Fruit fly (Drosophila melanogaster): ENCODE measurements around the gene CG4768.

The CG4768 gene

DNA sequence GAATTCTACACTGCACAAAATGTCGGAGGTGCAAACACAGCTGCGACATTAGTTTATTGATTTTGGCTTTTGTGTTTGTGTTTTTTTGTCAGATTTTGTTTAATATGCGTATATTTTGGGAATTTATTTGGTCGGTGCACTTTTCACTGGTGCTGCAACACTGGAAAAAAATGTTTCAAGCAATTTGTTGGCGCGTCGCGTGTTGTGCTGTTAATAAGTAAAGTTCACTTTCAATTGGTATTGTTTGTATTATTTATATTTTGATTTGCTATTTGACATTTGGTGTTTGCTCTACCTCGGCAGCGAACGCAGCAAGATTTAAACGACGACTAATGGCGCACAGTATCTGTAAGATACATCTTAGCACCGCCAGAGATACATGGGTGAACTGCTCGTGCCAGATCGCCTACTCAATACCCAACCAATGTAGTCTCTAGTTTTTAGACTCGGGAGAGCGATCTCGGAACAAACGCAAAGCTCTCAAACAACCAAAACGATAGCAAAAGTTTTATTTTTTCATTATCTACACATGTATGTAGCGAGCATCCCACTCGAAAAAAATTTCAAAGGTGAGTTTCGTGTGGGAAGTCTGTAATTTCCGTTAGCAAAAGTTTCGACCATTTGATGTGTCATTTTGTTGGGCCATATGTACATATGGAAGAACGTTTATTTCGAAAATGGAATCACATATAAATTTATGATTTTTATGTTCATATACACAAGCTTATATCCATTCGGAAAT is 9.6 kb upstream of the CG4768 start (continued):
- TF ChIP-seq zfh2 (GFP tag; optimal IDR thresholded peaks at IDR 0.05) (peak; percentile 46), CG13624 (GFP tag; optimal IDR thresholded peaks at IDR 0.05) (peak; percentile 16), CG12659 (GFP tag; optimal IDR thresholded peaks at IDR 0.05) (peak; percentile 33), HLH3B (GFP tag; IDR thresholded peaks at IDR 0.05) (peak; percentile 43; the same call in 1 of the 2 replicates), CG30020 (tag; optimal IDR thresholded peaks at IDR 0.05) (no peak), Deaf1 (tag; optimal IDR thresholded peaks at IDR 0.05) (peak; percentile 57), CG16815 (GFP tag; optimal IDR thresholded peaks at IDR 0.05) (peak; percentile 7), crc (GFP tag; optimal IDR thresholded peaks at IDR 0.05) (peak; percentile 24), seq (GFP tag; IDR thresholded peaks at IDR 0.05) (peak; percentile 68), gem (tag; optimal IDR thresholded peaks at IDR 0.05) (peak; percentile 70), p53 (GFP tag; optimal IDR thresholded peaks at IDR 0.05) (no peak), chm (GFP tag; IDR thresholded peaks at IDR 0.05) (peak; percentile 42; the same call in 1 of the 2 replicates), sc (optimal IDR thresholded peaks at IDR 0.05) (no peak), sc (GFP tag; optimal IDR thresholded peaks at IDR 0.05) (peak; percentile 10), CG32767 (GFP tag; IDR thresholded peaks at IDR 0.05) (peak; percentile 32; the same call in 1 of the 2 replicates), CG6689 (GFP tag; IDR thresholded peaks at IDR 0.05) (peak; percentile 41; the same call in 1 of the 2 replicates), D19B (GFP tag; optimal IDR thresholded peaks at IDR 0.05) (peak; percentile 14), Taf1 (GFP tag; IDR thresholded peaks at IDR 0.05) (0 out of 2 replicates have a peak, but pooled peaks have one; percentile 39), CG6854 (GFP tag; optimal IDR thresholded peaks at IDR 0.05) (peak; percentile 1), bsh (GFP tag; optimal IDR thresholded peaks at IDR 0.05) (peak in 1 of 2 experiments; percentile 62), CG9876 (GFP tag; optimal IDR thresholded peaks at IDR 0.05) (peak; percentile 39), CG6813 (GFP tag; optimal IDR thresholded peaks at IDR 0.05) (peak; percentile 9), odd (GFP tag; optimal IDR thresholded peaks at IDR 0.05) (peak; percentile 31), CoRest (tag; optimal IDR thresholded peaks at IDR 0.05) (peak; percentile 53), C15 (GFP tag; IDR thresholded peaks at IDR 0.05) (0 out of 3 replicates have a peak, but pooled peaks have one; percentile 33), ftz-f1 (GFP tag; optimal IDR thresholded peaks at IDR 0.05) (no peak), CG3847 (GFP tag; IDR thresholded peaks at IDR 0.05) (peak; percentile 49), CG14014 (GFP tag; IDR thresholded peaks at IDR 0.05) (0 out of 2 replicates have a peak, but pooled peaks have one; percentile 32), dpn (GFP tag; optimal IDR thresholded peaks at IDR 0.05) (peak; percentile 47 to 59), esg (GFP tag; conservative IDR thresholded peaks at IDR 0.05) (peak; percentile 35), salm (tag; optimal IDR thresholded peaks at IDR 0.05) (peak; percentile 30), CG14441 (GFP tag; IDR thresholded peaks at IDR 0.05) (peak; percentile 67), crp (GFP tag; optimal IDR thresholded peaks at IDR 0.05) (peak in 1 of 2 experiments; percentile 3), CG18476 (GFP tag; optimal IDR thresholded peaks at IDR 0.05) (peak; percentile 34), CG8089 (GFP tag; optimal IDR thresholded peaks at IDR 0.05) (peak; percentile 1), Trl (optimal IDR thresholded peaks at IDR 0.05) (peak in 1 of 2 experiments; percentile 31), Trl (GFP tag; optimal IDR thresholded peaks at IDR 0.05) (peak; percentile 50), CG8944 (GFP tag; optimal IDR thresholded peaks at IDR 0.05) (peak; percentile 37), ERR (GFP tag; optimal IDR thresholded peaks at IDR 0.05) (no peak), CG12769 (tag; optimal IDR thresholded peaks at IDR 0.05) (peak; percentile 41), CG31224 (GFP tag; IDR thresholded peaks at IDR 0.05) (peak; percentile 27; the same call in 1 of the 2 replicates), Fer3 (tag; optimal IDR thresholded peaks at IDR 0.05) (peak; percentile 26), CG2116 (GFP tag; optimal IDR thresholded peaks at IDR 0.05) (no peak), CG16863 (GFP tag; optimal IDR thresholded peaks at IDR 0.05) (peak; percentile 53), CG17361 (GFP tag; IDR thresholded peaks at IDR 0.05) (peak; percentile 55; the same call in 2 of the 3 replicates), ssp (GFP tag; IDR thresholded peaks at IDR 0.05) (no peak), Ada2b (GFP tag; IDR thresholded peaks at IDR 0.05) (peak; percentile 58), Optix (GFP tag; IDR thresholded peaks at IDR 0.05) (peak; percentile 60; the same call in 1 of the 3 replicates), sr (GFP tag; IDR thresholded peaks at IDR 0.05) (peak; percentile 90), grn (GFP tag; optimal IDR thresholded peaks at IDR 0.05) (peak; percentile 14)

Data from whole organism, embryonic.